Fruit fly (Drosophila melanogaster) whole organism, prepupa: ENCODE measurements around the gene CG13842.
A peak's percentile ranks its signal among the peaks of the same experiment; 100 is the strongest.

Experiments used
- Blimp-1 ChIP-seq: fragments of 200-800 bp; sonication (Bioruptor generic); optimal IDR thresholded peaks from 3 replicates; lab custom pipeline; 2017; ENCODE audit warnings: missing biosample characterization, missing genetic modification characterization, mild to moderate bottlenecking, moderate library complexity, missing genetic modification reagents
- CG10631 ChIP-seq: fragments of 200-800 bp; sonication (Bioruptor generic); optimal IDR thresholded peaks from 2 replicates; lab custom pipeline; 2016; ENCODE audit warnings: missing biosample characterization, missing genetic modification characterization
- CG11294 ChIP-seq: fragments of 200-800 bp; sonication (Bioruptor generic); IDR thresholded peaks from 2 replicates; pipeline ENCODE4 v1.3.6; 2022; ENCODE audit warnings: missing biosample characterization, missing genetic modification characterization
- CG11762 ChIP-seq: fragments of 200-800 bp; sonication (Bioruptor generic); optimal IDR thresholded peaks from 3 replicates; lab custom pipeline; 2016; ENCODE audit warnings: missing biosample characterization, missing genetic modification characterization; ENCODE audit not compliant: insufficient read depth
- CG11902 ChIP-seq: fragments of 200-800 bp; sonication (Bioruptor generic); optimal IDR thresholded peaks from 3 replicates; lab custom pipeline; 2016; ENCODE audit warnings: missing biosample characterization, missing genetic modification characterization
- CG1621 ChIP-seq: fragments of 200-800 bp; sonication (Bioruptor generic); optimal IDR thresholded peaks from 3 replicates; lab custom pipeline; 2018; ENCODE audit warnings: missing biosample characterization, mild to moderate bottlenecking, missing genetic modification characterization
- CG16779 ChIP-seq: fragments of 200-800 bp; sonication (Bioruptor generic); optimal IDR thresholded peaks from 3 replicates; lab custom pipeline; 2017; ENCODE audit warnings: missing biosample characterization, mild to moderate bottlenecking, missing genetic modification characterization
- CG31627 ChIP-seq: fragments of 200-800 bp; sonication (Bioruptor generic); optimal IDR thresholded peaks from 3 replicates; lab custom pipeline; 2016; ENCODE audit warnings: missing biosample characterization, missing genetic modification characterization
- CG32006 ChIP-seq: fragments of 200-800 bp; sonication (Bioruptor generic); optimal IDR thresholded peaks from 3 replicates; lab custom pipeline; 2017; ENCODE audit warnings: missing biosample characterization, mild to moderate bottlenecking, missing genetic modification characterization
- CG34406 ChIP-seq: fragments of 200-800 bp; sonication (Bioruptor generic); optimal IDR thresholded peaks from 3 replicates; lab custom pipeline; 2016; ENCODE audit warnings: missing biosample characterization, missing genetic modification characterization
- CG3919 ChIP-seq: fragments of 200-800 bp; sonication (Bioruptor generic); optimal IDR thresholded peaks from 3 replicates; lab custom pipeline; 2016; ENCODE audit warnings: missing biosample characterization, missing genetic modification characterization
- CG6163 ChIP-seq: fragments of 200-800 bp; sonication (Bioruptor generic); IDR thresholded peaks from 3 replicates; pipeline ENCODE4 v1.3.6; 2022; ENCODE audit warnings: missing biosample characterization, missing genetic modification characterization
- CG6276 ChIP-seq: fragments of 200-800 bp; sonication (Bioruptor generic); optimal IDR thresholded peaks from 2 replicates; lab custom pipeline; 2017; ENCODE audit warnings: missing biosample characterization, mild to moderate bottlenecking, missing genetic modification characterization
- CG6792 ChIP-seq: fragments of 200-800 bp; sonication (Bioruptor generic); optimal IDR thresholded peaks from 3 replicates; lab custom pipeline; 2016; ENCODE audit warnings: missing biosample characterization, missing genetic modification characterization
- CG6808 ChIP-seq: fragments of 200-800 bp; sonication (Bioruptor generic); optimal IDR thresholded peaks from 3 replicates; lab custom pipeline; 2017; ENCODE audit warnings: missing biosample characterization, missing genetic modification characterization, mild to moderate bottlenecking, moderate library complexity, missing genetic modification reagents
- CG6854 ChIP-seq: fragments of 200-800 bp; sonication (Bioruptor generic); optimal IDR thresholded peaks from 2 replicates; lab custom pipeline; 2017; ENCODE audit warnings: missing biosample characterization, mild to moderate bottlenecking, missing genetic modification characterization
- CG7368 ChIP-seq: fragments of 200-800 bp; sonication (Bioruptor generic); optimal IDR thresholded peaks from 3 replicates; lab custom pipeline; 2016; ENCODE audit warnings: missing biosample characterization, missing genetic modification characterization
- CG8119 ChIP-seq: fragments of 200-800 bp; sonication (Bioruptor generic); IDR thresholded peaks from 3 replicates; pipeline ENCODE4 v1.3.6; 2022; ENCODE audit warnings: missing biosample characterization, missing genetic modification characterization
- CG8319 ChIP-seq: fragments of 200-800 bp; sonication (Bioruptor generic); optimal IDR thresholded peaks from 3 replicates; lab custom pipeline; 2016; ENCODE audit warnings: missing biosample characterization, missing genetic modification characterization
- CG9139 ChIP-seq: fragments of 200-800 bp; sonication (Bioruptor generic); optimal IDR thresholded peaks from 3 replicates; lab custom pipeline; 2017; ENCODE audit warnings: missing biosample characterization, mild to moderate bottlenecking, missing genetic modification characterization
- Eip75B ChIP-seq: fragments of 200-800 bp; sonication (Bioruptor generic); optimal IDR thresholded peaks from 3 replicates; lab custom pipeline; 2016; ENCODE audit warnings: missing biosample characterization, missing genetic modification characterization
- Eip78C ChIP-seq: fragments of 200-800 bp; sonication (Bioruptor generic); peaks from one replicate; lab custom pipeline; 2016; ENCODE audit warnings: missing biosample characterization, missing genetic modification characterization
- Ets21C ChIP-seq: fragments of 200-800 bp; sonication (Bioruptor generic); optimal IDR thresholded peaks from 3 replicates; lab custom pipeline; 2016; ENCODE audit warnings: missing biosample characterization, missing genetic modification characterization
- Ets96B ChIP-seq: fragments of 200-800 bp; optimal IDR thresholded peaks from 2 replicates; lab custom pipeline; 2019; ENCODE audit warnings: missing biosample characterization, mild to moderate bottlenecking, missing genetic modification characterization, moderate library complexity
- Gug ChIP-seq: fragments of 200-800 bp; sonication (Bioruptor generic); IDR thresholded peaks from 2 replicates; pipeline ENCODE4 v1.3.6; 2022; ENCODE audit warnings: missing biosample characterization, missing genetic modification characterization
- Hr38 ChIP-seq: sonication (Bioruptor generic); optimal IDR thresholded peaks from 2 replicates; lab custom pipeline; 2016; ENCODE audit warnings: missing biosample characterization, missing genetic modification characterization
- Hr39 ChIP-seq: fragments of 200-800 bp; sonication (Bioruptor generic); optimal IDR thresholded peaks from 2 replicates; lab custom pipeline; 2016; ENCODE audit warnings: missing biosample characterization, missing genetic modification characterization
- Hr4 ChIP-seq: fragments of 200-800 bp; sonication (Bioruptor generic); optimal IDR thresholded peaks from 3 replicates; lab custom pipeline; 2016; ENCODE audit warnings: missing biosample characterization, missing genetic modification characterization
- Lpt ChIP-seq: fragments of 200-800 bp; sonication (Bioruptor generic); optimal IDR thresholded peaks from 3 replicates; lab custom pipeline; 2016; ENCODE audit warnings: missing biosample characterization, missing genetic modification characterization
- OdsH ChIP-seq: fragments of 200-800 bp; sonication (Bioruptor generic); optimal IDR thresholded peaks from 3 replicates; lab custom pipeline; 2016; ENCODE audit warnings: missing biosample characterization, missing genetic modification characterization
- Smox ChIP-seq: fragments of 200-800 bp; sonication (Bioruptor generic); optimal IDR thresholded peaks from 3 replicates; lab custom pipeline; 2016; ENCODE audit warnings: missing biosample characterization, missing genetic modification characterization
- Sox15 ChIP-seq: fragments of 200-800 bp; sonication (Bioruptor generic); optimal IDR thresholded peaks from 3 replicates; lab custom pipeline; 2016; ENCODE audit warnings: missing biosample characterization, missing genetic modification characterization
- achi ChIP-seq: fragments of 200-800 bp; sonication (Bioruptor generic); optimal IDR thresholded peaks from 3 replicates; lab custom pipeline; 2016; ENCODE audit warnings: missing biosample characterization, missing genetic modification characterization
- acj6 ChIP-seq: fragments of 200-800 bp; sonication (Bioruptor generic); optimal IDR thresholded peaks from 3 replicates; lab custom pipeline; 2016; ENCODE audit warnings: missing biosample characterization, missing genetic modification characterization
- cyc ChIP-seq: fragments of 200-800 bp; sonication (Bioruptor generic); optimal IDR thresholded peaks from 3 replicates; lab custom pipeline; 2016; ENCODE audit warnings: missing biosample characterization, missing genetic modification characterization
- dac ChIP-seq: fragments of 200-800 bp; sonication (Bioruptor generic); optimal IDR thresholded peaks from 2 replicates; lab custom pipeline; 2017; ENCODE audit warnings: missing biosample characterization, mild to moderate bottlenecking, missing genetic modification characterization
- eg ChIP-seq: fragments of 200-800 bp; sonication (Bioruptor generic); IDR thresholded peaks from 3 replicates; pipeline ENCODE4 v1.3.6; 2022; ENCODE audit warnings: missing biosample characterization, missing genetic modification characterization
- fd85E ChIP-seq: fragments of 200-800 bp; sonication (Bioruptor generic); optimal IDR thresholded peaks from 3 replicates; lab custom pipeline; 2016; ENCODE audit warnings: missing biosample characterization, missing genetic modification characterization
- lz ChIP-seq: fragments of 200-800 bp; sonication (Bioruptor generic); optimal IDR thresholded peaks from 3 replicates; lab custom pipeline; 2016; ENCODE audit warnings: missing biosample characterization, missing genetic modification characterization
- net ChIP-seq: fragments of 200-800 bp; sonication (Bioruptor generic); optimal IDR thresholded peaks from 3 replicates; lab custom pipeline; 2016; ENCODE audit warnings: missing biosample characterization, missing genetic modification characterization
- pdm3 ChIP-seq: fragments of 200-800 bp; sonication (Bioruptor generic); optimal IDR thresholded peaks from 3 replicates; lab custom pipeline; 2016; ENCODE audit warnings: missing biosample characterization, missing genetic modification characterization
- salr ChIP-seq, 2 experiments: fragments of 200-800 bp; sonication (Bioruptor generic); optimal IDR thresholded peaks; 3 replicates each; lab custom pipeline; 2016 to 2018; ENCODE audit warnings: missing biosample characterization in 2 of 2, missing genetic modification characterization in 2 of 2, mild to moderate bottlenecking in 1 of 2
- spab ChIP-seq: fragments of 200-800 bp; sonication (Bioruptor generic); optimal IDR thresholded peaks from 2 replicates; lab custom pipeline; 2017; ENCODE audit warnings: missing biosample characterization, mild to moderate bottlenecking, missing genetic modification characterization, missing genetic modification reagents
- svp ChIP-seq: fragments of 200-800 bp; sonication (Bioruptor generic); peaks from one replicate; lab custom pipeline; 2016; ENCODE audit warnings: missing biosample characterization, missing genetic modification characterization
- topi ChIP-seq: fragments of 200-800 bp; sonication (Bioruptor generic); optimal IDR thresholded peaks from 3 replicates; lab custom pipeline; 2016; ENCODE audit warnings: missing biosample characterization, missing genetic modification characterization
- vri ChIP-seq: fragments of 200-800 bp; sonication (Bioruptor generic); optimal IDR thresholded peaks from 3 replicates; lab custom pipeline; 2016; ENCODE audit warnings: missing biosample characterization, mild to moderate bottlenecking, missing genetic modification characterization

Gene CG13842

DNA sequence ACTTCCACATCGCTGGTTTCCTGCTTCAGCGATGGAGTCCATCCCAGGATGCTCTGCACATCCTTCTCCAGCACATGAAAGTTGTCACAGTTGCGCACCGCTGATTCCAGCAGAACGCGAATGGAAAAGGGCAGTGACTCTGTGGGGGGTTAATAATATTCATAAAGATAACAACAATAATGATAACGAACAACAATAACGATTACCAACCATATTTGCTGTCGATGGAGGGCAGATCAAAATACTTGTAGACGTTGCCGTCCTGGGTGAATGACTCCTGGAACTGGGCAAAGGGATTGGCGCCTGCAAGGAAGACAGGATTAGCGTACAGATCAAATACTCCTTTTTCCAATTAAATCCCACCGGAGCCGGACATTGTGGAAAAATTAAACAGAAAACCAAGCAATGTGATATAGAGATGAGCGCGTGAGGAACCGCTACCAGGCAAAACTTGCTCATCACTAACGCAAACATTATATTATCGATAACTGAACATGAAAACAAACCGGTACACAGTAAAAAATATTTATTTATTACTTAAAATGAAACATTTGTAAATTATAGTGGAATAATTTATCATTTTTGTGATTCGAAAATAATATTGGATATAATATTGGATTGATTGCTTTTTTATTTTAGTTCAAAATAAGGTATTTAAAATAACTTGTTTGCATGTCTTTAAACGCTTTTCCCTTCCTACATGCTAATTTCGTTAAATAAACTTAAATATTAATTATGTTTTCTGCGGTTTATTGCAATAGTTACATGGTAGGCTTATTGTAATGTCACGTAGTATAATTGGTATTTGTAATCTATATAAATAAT lies 17.3 kb upstream of the CG13842 start, which contains the start of gene Irp-1A (continued):
- TF ChIP-seq CG8119 (GFP tag; lab: Robert Waterston, UW) (peak; percentile 80), CG6276 (GFP tag; lab: Kevin White, UChicago) (peak; percentile 40), Eip78C (peak; percentile 89), OdsH (GFP tag; lab: Kevin White, UChicago) (peak; percentile 71), svp (GFP tag; lab: Kevin White, UChicago) (peak; percentile 97), Lpt (peak; percentile 54), fd85E (peak; percentile 0), Gug (GFP tag; lab: Robert Waterston, UW) (peak; percentile 66), acj6 (GFP tag; lab: Kevin White, UChicago) (peak; percentile 51), CG11762 (GFP tag; lab: Kevin White, UChicago) (peak; percentile 47), CG11902 (GFP tag; lab: Kevin White, UChicago) (no peak), CG16779 (tag; lab: Kevin White, UChicago) (no peak), cyc (GFP tag; lab: Kevin White, UChicago) (peak; percentile 34), CG8319 (GFP tag; lab: Kevin White, UChicago) (peak; percentile 2), CG31627 (GFP tag; lab: Kevin White, UChicago) (peak; percentile 32), Sox15 (GFP tag; lab: Kevin White, UChicago) (peak; percentile 1), lz (GFP tag; lab: Kevin White, UChicago) (peak; percentile 47), Hr39 (GFP tag; lab: Kevin White, UChicago) (peak; percentile 33), CG34406 (peak; percentile 71), CG6854 (GFP tag; lab: Kevin White, UChicago) (no peak), CG6808 (GFP tag; lab: Kevin White, UChicago) (peak; percentile 32), achi (GFP tag; lab: Kevin White, UChicago) (peak; percentile 52)

DNA sequence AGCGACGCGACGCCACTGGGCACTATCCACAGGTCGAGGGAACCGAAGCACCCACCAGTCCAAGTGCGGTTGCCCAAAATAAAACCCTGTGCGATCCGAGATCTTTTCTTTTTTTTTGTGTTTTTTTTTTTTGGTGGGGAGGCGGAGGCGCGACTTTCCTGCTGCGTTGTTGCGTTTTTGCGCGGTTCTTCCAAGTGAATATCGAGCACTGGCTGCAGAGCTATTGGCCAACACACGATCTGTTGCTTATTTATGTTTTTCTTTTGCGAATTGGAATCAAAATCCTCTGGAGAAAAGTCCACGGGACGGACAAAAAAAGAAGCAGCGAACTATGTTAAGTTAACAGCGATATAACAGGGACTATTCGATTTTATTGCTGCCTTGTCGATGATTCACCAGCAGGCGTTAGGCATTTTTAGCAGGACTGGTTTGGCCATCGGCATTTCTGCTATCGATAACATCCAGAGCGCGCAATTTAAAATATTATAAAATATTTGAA lies 13.8 kb upstream of the CG13842 start, which contains the start of gene wge:
wge (minus strand) TSS at position 343 of the 499 bp plus-strand sequence.
- TF ChIP-seq Hr39 (GFP tag; lab: Kevin White, UChicago) (no peak), CG11902 (GFP tag; lab: Kevin White, UChicago) (no peak), spab (peak; percentile 87), CG6163 (GFP tag; lab: Robert Waterston, UW) (peak; percentile 63; the same call in 2 of the 3 replicates), Hr4 (no peak), cyc (GFP tag; lab: Kevin White, UChicago) (no peak), CG11762 (GFP tag; lab: Kevin White, UChicago) (peak; percentile 21), Blimp-1 (peak; percentile 11), pdm3 (no peak), acj6 (GFP tag; lab: Kevin White, UChicago) (peak; percentile 22), vri (GFP tag; lab: Kevin White, UChicago) (peak; percentile 37), net (GFP tag; lab: Kevin White, UChicago) (peak; percentile 81), topi (peak; percentile 32), svp (GFP tag; lab: Kevin White, UChicago) (peak; percentile 28), Ets96B (tag; lab: Kevin White, UChicago) (peak; percentile 64), Smox (GFP tag; lab: Kevin White, UChicago) (no peak), Lpt (peak; percentile 65), lz (GFP tag; lab: Kevin White, UChicago) (peak; percentile 1), CG16779 (tag; lab: Kevin White, UChicago) (peak; percentile 84), eg (GFP tag; lab: Robert Waterston, UW) (peak; percentile 80), CG8119 (GFP tag; lab: Robert Waterston, UW) (peak; percentile 90), CG6808 (GFP tag; lab: Kevin White, UChicago) (peak; percentile 93), CG8319 (GFP tag; lab: Kevin White, UChicago) (peak; percentile 24), CG11294 (GFP tag; lab: Robert Waterston, UW) (no peak), Ets21C (no peak), CG7368 (peak; percentile 23), CG6792 (GFP tag; lab: Kevin White, UChicago) (peak; percentile 22), dac (GFP tag; lab: Kevin White, UChicago) (peak; percentile 27), CG9139 (GFP tag; lab: Kevin White, UChicago) (peak; percentile 90), CG3919 (peak; percentile 52), CG32006 (GFP tag; lab: Kevin White, UChicago) (peak; percentile 77), Eip75B (GFP tag; lab: Kevin White, UChicago) (no peak), CG10631 (GFP tag; lab: Kevin White, UChicago) (no peak), Gug (GFP tag; lab: Robert Waterston, UW) (peak; percentile 69), CG31627 (GFP tag; lab: Kevin White, UChicago) (no peak), CG1621 (peak; percentile 78), Eip78C (peak; percentile 20), Hr38 (no peak), salr (GFP tag; optimal IDR thresholded peaks at IDR 0.05; lab: Kevin White, UChicago) (peak; percentile 44 to 85)
